Worm (Caenorhabditis elegans): ENCODE results near the gene F16B4.6.

The F16B4.6 gene

ce11 chrV:1614726-1615125, 27.7 kb downstream of the F16B4.6 start, which contains the start of gene srbc-41:
TSS of gene srbc-41 (minus strand) at chrV:1614826.
- TF ChIP-seq T22C8.4 (GFP tag; IDR thresholded peaks at IDR 0.05): no peak
- TF ChIP-seq ref-1 (GFP tag; conservative IDR thresholded peaks at IDR 0.05): no peak
- no peak for TF ChIP-seq flt-1 (GFP tag; IDR thresholded peaks at IDR 0.05)
- no peak for TF ChIP-seq tab-1 (GFP tag; IDR thresholded peaks at IDR 0.05)
- no peak for TF ChIP-seq med-1 (GFP tag; optimal IDR thresholded peaks at IDR 0.05; ENCODE audit: insufficient read depth)
- no peak for TF ChIP-seq cog-1 (tag; optimal IDR thresholded peaks at IDR 0.05)
- TF ChIP-seq ztf-29 (GFP tag; IDR thresholded peaks at IDR 0.05): no peak
- no peak for TF ChIP-seq klf-2 (GFP tag; conservative IDR thresholded peaks at IDR 0.05)
- TF ChIP-seq ztf-23 (GFP tag; IDR thresholded peaks at IDR 0.05): no peak

DNA sequence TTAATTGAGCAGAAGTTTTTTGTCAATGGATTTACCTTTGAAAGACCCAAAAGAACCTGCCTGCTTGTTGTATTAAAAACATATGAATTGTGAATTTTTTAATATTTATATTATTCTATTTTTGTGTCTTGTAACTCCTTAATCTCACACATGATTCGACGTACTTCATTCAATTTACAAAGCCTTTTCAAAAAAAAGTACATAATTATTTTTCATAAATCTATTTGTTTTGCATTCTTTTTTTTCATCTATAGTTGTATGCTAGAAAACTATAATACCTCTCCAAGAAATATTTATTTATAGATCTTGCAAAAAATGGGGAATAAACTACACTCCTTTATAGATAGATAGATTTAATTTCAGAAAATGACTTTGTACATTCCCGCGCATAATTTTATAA, 31.8 kb downstream of the F16B4.6 start, which contains the start of gene nhr-179:
Gene nhr-179, minus strand, starts transcription at position 101 of the 400 bp plus-strand sequence.
- TF ChIP-seq ref-1 (GFP tag; conservative IDR thresholded peaks at IDR 0.05) (no peak), ztf-29 (GFP tag; IDR thresholded peaks at IDR 0.05) (no peak), klf-2 (GFP tag; conservative IDR thresholded peaks at IDR 0.05) (no peak), flt-1 (GFP tag; IDR thresholded peaks at IDR 0.05) (no peak), ztf-23 (GFP tag; IDR thresholded peaks at IDR 0.05) (no peak), med-1 (GFP tag; optimal IDR thresholded peaks at IDR 0.05; ENCODE audit: insufficient read depth) (no peak), tab-1 (GFP tag; IDR thresholded peaks at IDR 0.05) (no peak), T22C8.4 (GFP tag; IDR thresholded peaks at IDR 0.05) (no peak), cog-1 (tag; optimal IDR thresholded peaks at IDR 0.05) (no peak)

ce11 chrV:1620537-1620936, 33.5 kb downstream of the F16B4.6 start:
- TF ChIP-seq flt-1 (GFP tag; IDR thresholded peaks at IDR 0.05): no peak
- TF ChIP-seq ztf-23 (GFP tag; IDR thresholded peaks at IDR 0.05): no peak
- no peak for TF ChIP-seq tab-1 (GFP tag; IDR thresholded peaks at IDR 0.05)
- TF ChIP-seq T22C8.4 (GFP tag; IDR thresholded peaks at IDR 0.05): no peak
- TF ChIP-seq ref-1 (GFP tag; conservative IDR thresholded peaks at IDR 0.05): no peak
- no peak for TF ChIP-seq cog-1 (tag; optimal IDR thresholded peaks at IDR 0.05)
- TF ChIP-seq ztf-29 (GFP tag; IDR thresholded peaks at IDR 0.05): no peak
- no peak for TF ChIP-seq klf-2 (GFP tag; conservative IDR thresholded peaks at IDR 0.05)

DNA sequence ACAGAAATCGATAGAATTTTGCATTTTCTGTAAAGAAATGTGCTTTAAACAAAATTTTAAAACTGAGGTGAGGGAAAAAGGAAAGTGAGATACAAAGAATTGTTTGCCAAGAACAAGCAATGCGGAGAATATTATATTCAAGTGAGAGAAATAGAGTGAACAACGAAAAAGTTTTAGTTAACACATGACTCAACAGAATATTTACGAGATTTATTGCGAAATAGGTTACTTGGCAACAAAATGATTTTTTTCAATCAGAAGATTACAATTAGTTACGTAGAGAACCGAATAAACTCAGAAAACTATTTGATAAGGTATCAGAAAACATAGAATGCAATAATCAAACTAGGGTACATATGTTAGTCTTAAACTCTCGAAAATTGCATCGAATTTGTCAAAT, 34.5 kb downstream of the F16B4.6 start, which contains the start of gene nhr-117:
Gene nhr-117, minus strand, starts transcription at position 27 of the 400 bp plus-strand sequence.
- TF ChIP-seq med-1 (GFP tag; optimal IDR thresholded peaks at IDR 0.05; ENCODE audit: insufficient read depth): no peak
- no peak for TF ChIP-seq ztf-23 (GFP tag; IDR thresholded peaks at IDR 0.05)
- no peak for TF ChIP-seq tab-1 (GFP tag; IDR thresholded peaks at IDR 0.05)
- TF ChIP-seq flt-1 (GFP tag; IDR thresholded peaks at IDR 0.05): no peak
- TF ChIP-seq T22C8.4 (GFP tag; IDR thresholded peaks at IDR 0.05): no peak
- TF ChIP-seq cog-1 (tag; optimal IDR thresholded peaks at IDR 0.05): no peak
- no peak for TF ChIP-seq ref-1 (GFP tag; conservative IDR thresholded peaks at IDR 0.05)
- TF ChIP-seq ztf-29 (GFP tag; IDR thresholded peaks at IDR 0.05): no peak
- no peak for TF ChIP-seq klf-2 (GFP tag; conservative IDR thresholded peaks at IDR 0.05)

ce11 chrV:1623429-1623828, 36.4 kb downstream of the F16B4.6 start:
- TF ChIP-seq ref-1 (GFP tag; conservative IDR thresholded peaks at IDR 0.05) (no peak), tab-1 (GFP tag; IDR thresholded peaks at IDR 0.05) (no peak), T22C8.4 (GFP tag; IDR thresholded peaks at IDR 0.05) (no peak), klf-2 (GFP tag; conservative IDR thresholded peaks at IDR 0.05) (no peak), ztf-23 (GFP tag; IDR thresholded peaks at IDR 0.05) (no peak), flt-1 (GFP tag; IDR thresholded peaks at IDR 0.05) (no peak), ztf-29 (GFP tag; IDR thresholded peaks at IDR 0.05) (no peak), cog-1 (tag; optimal IDR thresholded peaks at IDR 0.05) (no peak), med-1 (GFP tag; optimal IDR thresholded peaks at IDR 0.05; ENCODE audit: insufficient read depth) (no peak)

DNA sequence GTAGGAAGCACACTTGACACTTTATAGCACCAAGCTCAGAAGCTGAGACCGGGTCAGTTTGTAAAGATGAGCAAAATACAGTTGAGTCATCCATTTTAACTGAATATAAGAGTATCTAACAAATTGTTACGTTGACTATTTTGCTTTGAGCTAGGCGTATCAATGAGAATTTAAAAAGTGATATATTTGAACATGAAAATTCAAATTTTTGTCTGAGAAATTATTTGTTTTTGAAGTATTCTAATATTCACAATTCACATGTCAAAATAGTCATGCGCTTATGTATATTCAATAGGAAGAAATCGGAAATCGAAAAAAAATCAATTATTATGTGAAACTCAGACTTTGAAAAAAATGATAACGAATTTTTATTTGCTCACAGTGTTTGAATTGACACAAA, 37.3 kb downstream of the F16B4.6 start, which contains the start of gene nhr-110:
Gene nhr-110, minus strand, starts transcription at position 101 of the 400 bp plus-strand sequence.
- TF ChIP-seq ztf-23 (GFP tag; IDR thresholded peaks at IDR 0.05) (no peak), klf-2 (GFP tag; conservative IDR thresholded peaks at IDR 0.05) (no peak), ztf-29 (GFP tag; IDR thresholded peaks at IDR 0.05) (no peak), med-1 (GFP tag; optimal IDR thresholded peaks at IDR 0.05; ENCODE audit: insufficient read depth) (no peak), tab-1 (GFP tag; IDR thresholded peaks at IDR 0.05) (no peak), T22C8.4 (GFP tag; IDR thresholded peaks at IDR 0.05) (no peak), flt-1 (GFP tag; IDR thresholded peaks at IDR 0.05) (no peak), ref-1 (GFP tag; conservative IDR thresholded peaks at IDR 0.05) (no peak), cog-1 (tag; optimal IDR thresholded peaks at IDR 0.05) (no peak)

DNA sequence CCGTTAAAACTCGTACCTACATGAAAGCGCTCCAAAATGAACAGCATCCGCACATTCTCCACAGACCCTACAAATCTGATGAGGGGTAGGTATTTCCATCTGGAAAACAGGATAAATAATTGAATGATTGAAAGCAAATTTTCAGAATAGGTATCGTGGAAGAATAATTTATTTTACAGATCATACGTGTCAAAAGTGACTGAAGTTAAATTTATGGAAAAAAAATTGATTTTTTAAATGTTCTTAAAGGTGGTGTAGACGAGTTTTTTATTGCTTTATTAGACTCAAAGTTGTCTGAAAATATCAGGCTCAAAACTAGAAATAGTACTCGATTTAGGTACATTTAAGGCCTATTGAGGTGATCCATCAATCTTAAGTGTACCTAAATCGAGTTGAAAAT, 39.7 kb downstream of the F16B4.6 start, which contains the start of gene nhr-237:
Gene nhr-237, minus strand, starts transcription at position 101 of the 400 bp plus-strand sequence.
- TF ChIP-seq cog-1 (tag; optimal IDR thresholded peaks at IDR 0.05) (no peak), ztf-23 (GFP tag; IDR thresholded peaks at IDR 0.05) (no peak), ref-1 (GFP tag; conservative IDR thresholded peaks at IDR 0.05) (no peak)

DNA sequence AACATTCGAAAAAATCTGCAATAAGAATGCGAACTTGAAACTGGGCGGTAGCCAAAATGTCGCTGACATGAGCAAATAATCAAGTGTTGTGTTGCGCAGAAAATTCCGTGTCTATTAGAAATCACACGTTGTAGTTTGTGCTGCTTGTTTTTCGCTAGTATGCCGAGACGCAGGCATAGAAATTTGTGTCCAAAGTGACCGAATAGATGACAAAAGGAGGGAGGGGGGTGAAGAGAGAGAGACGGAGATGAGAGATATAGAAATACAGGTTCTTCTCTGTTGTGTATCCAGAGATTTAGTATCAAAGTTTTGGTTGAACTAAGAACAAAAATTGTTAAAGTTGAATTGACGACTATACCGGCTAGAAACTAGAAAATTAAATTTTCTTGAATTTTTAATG, 40.3 kb downstream of the F16B4.6 start:
- TF ChIP-seq ref-1 (GFP tag; conservative IDR thresholded peaks at IDR 0.05) (no peak), T22C8.4 (GFP tag; IDR thresholded peaks at IDR 0.05) (no peak), ztf-29 (GFP tag; IDR thresholded peaks at IDR 0.05) (no peak), flt-1 (GFP tag; IDR thresholded peaks at IDR 0.05) (no peak), klf-2 (GFP tag; conservative IDR thresholded peaks at IDR 0.05) (no peak), med-1 (GFP tag; optimal IDR thresholded peaks at IDR 0.05; ENCODE audit: insufficient read depth) (no peak), cog-1 (tag; optimal IDR thresholded peaks at IDR 0.05) (no peak), ztf-23 (GFP tag; IDR thresholded peaks at IDR 0.05) (no peak), tab-1 (GFP tag; IDR thresholded peaks at IDR 0.05) (no peak)

ce11 chrV:1629329-1629728, 42.3 kb downstream of the F16B4.6 start, which contains the start of gene nhr-238:
TSS of gene nhr-238 (minus strand) at chrV:1629432.
- no peak for TF ChIP-seq cog-1 (tag; optimal IDR thresholded peaks at IDR 0.05)
- TF ChIP-seq med-1 (GFP tag; optimal IDR thresholded peaks at IDR 0.05; ENCODE audit: insufficient read depth): no peak

- TF ChIP-seq T22C8.4 (GFP tag; IDR thresholded peaks at IDR 0.05) (no peak), klf-2 (GFP tag; conservative IDR thresholded peaks at IDR 0.05) (no peak), ztf-23 (GFP tag; IDR thresholded peaks at IDR 0.05) (no peak), ztf-29 (GFP tag; IDR thresholded peaks at IDR 0.05) (no peak), tab-1 (GFP tag; IDR thresholded peaks at IDR 0.05) (no peak), flt-1 (GFP tag; IDR thresholded peaks at IDR 0.05) (no peak), cog-1 (tag; optimal IDR thresholded peaks at IDR 0.05) (no peak), med-1 (GFP tag; optimal IDR thresholded peaks at IDR 0.05; ENCODE audit: insufficient read depth) (no peak), ref-1 (GFP tag; conservative IDR thresholded peaks at IDR 0.05) (no peak)
Observed at ce11 chrV:1631148-1631547, 44.1 kb downstream of the F16B4.6 start, which contains the start of gene Y46H3D.8. TSS of gene Y46H3D.8 (minus strand) at chrV:1631248.
